Worm (Caenorhabditis elegans) whole organism, young adult: Measurements from ENCODE around the gene C44C10.9.

ENCODE experiments used
- atf-7 ChIP-seq: sonication (generic microtip); optimal IDR thresholded peaks from 2 replicates; lab custom pipeline; 2017; ENCODE audit warnings: mild to moderate bottlenecking, missing genetic modification characterization, missing compliant biosample characterization
- unc-62 ChIP-seq: fragments of 150-350 bp; optimal IDR thresholded peaks from 2 replicates; lab custom pipeline; 2014; ENCODE audit warnings: missing biosample characterization, missing genetic modification reagents, missing genetic modification characterization

- no peak for TF ChIP-seq unc-62
- TF ChIP-seq atf-7 (tag; lab: Kevin White, UChicago) = no peak
These were observed 17.8 kb upstream of the C44C10.9 start for ce11 chrX:11734110-11734509.
